Fruit fly (Drosophila melanogaster) whole organism, embryonic: ENCODE data around the gene MICU3.

Source experiments
- ATbp ChIP-seq: fragments of 200-800 bp; sonication (Bioruptor generic); optimal IDR thresholded peaks from 2 replicates; lab custom pipeline; 2017; ENCODE audit warnings: missing biosample characterization, mild to moderate bottlenecking, missing genetic modification characterization, missing genetic modification reagents
- Adf1 ChIP-seq: fragments of 200-800 bp; sonication (Bioruptor generic); IDR thresholded peaks from 2 replicates; pipeline ENCODE4 v1.3.6; 2022; ENCODE audit warnings: missing biosample characterization, missing genetic modification characterization
- Awh ChIP-seq: fragments of 200-800 bp; sonication (Bioruptor generic); IDR thresholded peaks from 2 replicates; pipeline ENCODE4, ENCODE4 v1.3.6; 2022; ENCODE audit warnings: missing biosample characterization, missing genetic modification characterization
- BEAF-32 ChIP-seq: fragments of 200-800 bp; sonication (Bioruptor generic); optimal IDR thresholded peaks from 3 replicates; lab custom pipeline; 2017; ENCODE audit warnings: missing biosample characterization, missing genetic modification characterization, mild to moderate bottlenecking, moderate library complexity, missing genetic modification reagents
- CG11695 ChIP-seq: fragments of 200-800 bp; sonication (Bioruptor generic); IDR thresholded peaks from 3 replicates; pipeline ENCODE4 v1.3.6; 2022; ENCODE audit warnings: missing biosample characterization, missing genetic modification characterization
- CG12104 ChIP-seq: fragments of 200-800 bp; sonication (Bioruptor generic); optimal IDR thresholded peaks from 3 replicates; lab custom pipeline; 2016; ENCODE audit warnings: missing biosample characterization, missing genetic modification characterization
- CG12769 ChIP-seq: fragments of 200-800 bp; sonication (Bioruptor generic); optimal IDR thresholded peaks from 2 replicates; lab custom pipeline; 2019; ENCODE audit warnings: missing biosample characterization, mild to moderate bottlenecking, missing genetic modification characterization, moderate library complexity
- CG13624 ChIP-seq: fragments of 200-800 bp; sonication (Bioruptor generic); optimal IDR thresholded peaks from 2 replicates; lab custom pipeline; 2016; ENCODE audit warnings: missing biosample characterization, missing genetic modification characterization
- CG14710 ChIP-seq: fragments of 200-800 bp; sonication (Bioruptor generic); optimal IDR thresholded peaks from 3 replicates; lab custom pipeline; 2019; ENCODE audit warnings: missing biosample characterization, mild to moderate bottlenecking, missing genetic modification characterization, moderate library complexity
- CG14860 ChIP-seq: fragments of 200-800 bp; sonication (Bioruptor generic); IDR thresholded peaks from 3 replicates; pipeline ENCODE4 v1.3.6; 2022; ENCODE audit warnings: missing biosample characterization, missing genetic modification characterization; ENCODE audit not compliant: partially characterized antibody
- CG16779 ChIP-seq: fragments of 200-800 bp; sonication (Bioruptor generic); IDR thresholded peaks from 2 replicates; pipeline ENCODE4 v1.3.6; 2022; ENCODE audit warnings: missing biosample characterization, missing genetic modification characterization
- CG17385 ChIP-seq: fragments of 200-800 bp; sonication (Bioruptor generic); optimal IDR thresholded peaks from 3 replicates; lab custom pipeline; 2018; ENCODE audit warnings: missing biosample characterization, mild to moderate bottlenecking, missing genetic modification characterization
- CG18599 ChIP-seq: fragments of 200-800 bp; sonication (Bioruptor generic); optimal IDR thresholded peaks from 3 replicates; lab custom pipeline; 2017; ENCODE audit warnings: missing biosample characterization, missing genetic modification characterization, mild to moderate bottlenecking, moderate library complexity, missing genetic modification reagents
- CG18619 ChIP-seq: fragments of 200-800 bp; sonication (Bioruptor generic); optimal IDR thresholded peaks from 3 replicates; lab custom pipeline; 2017; ENCODE audit warnings: missing biosample characterization, mild to moderate bottlenecking, missing genetic modification characterization
- CG2199 ChIP-seq: fragments of 200-800 bp; sonication (Bioruptor generic); IDR thresholded peaks from 3 replicates; pipeline ENCODE4 v1.3.6; 2022; ENCODE audit warnings: missing biosample characterization, missing genetic modification characterization
- CG3995 ChIP-seq: fragments of 200-800 bp; sonication (Bioruptor generic); optimal IDR thresholded peaks from 3 replicates; lab custom pipeline; 2016; ENCODE audit warnings: missing biosample characterization, missing genetic modification characterization
- CG42726 ChIP-seq: fragments of 200-800 bp; sonication (Bioruptor generic); IDR thresholded peaks from 2 replicates; pipeline ENCODE4 v1.3.6; 2022; ENCODE audit warnings: missing biosample characterization, missing genetic modification characterization; ENCODE audit not compliant: partially characterized antibody
- CG5180 ChIP-seq: fragments of 200-800 bp; sonication (Bioruptor generic); optimal IDR thresholded peaks from 3 replicates; lab custom pipeline; 2017; ENCODE audit warnings: missing biosample characterization, missing genetic modification characterization, mild to moderate bottlenecking, moderate library complexity, missing genetic modification reagents
- CG6175 ChIP-seq: fragments of 200-800 bp; sonication (Bioruptor generic); IDR thresholded peaks from 3 replicates; pipeline ENCODE4 v1.3.6; 2022; ENCODE audit warnings: missing biosample characterization, missing genetic modification characterization
- CG6813 ChIP-seq: fragments of 200-800 bp; sonication (Bioruptor generic); optimal IDR thresholded peaks from 2 replicates; lab custom pipeline; 2017; ENCODE audit warnings: missing biosample characterization, missing genetic modification characterization, mild to moderate bottlenecking, moderate library complexity, missing genetic modification reagents
- CG7745 ChIP-seq: fragments of 200-800 bp; sonication (Bioruptor generic); optimal IDR thresholded peaks from 2 replicates; lab custom pipeline; 2018; ENCODE audit warnings: missing biosample characterization, mild to moderate bottlenecking, missing genetic modification characterization, moderate library complexity
- CG7786 ChIP-seq: fragments of 200-800 bp; sonication (Bioruptor generic); optimal IDR thresholded peaks from 2 replicates; lab custom pipeline; 2016; ENCODE audit warnings: missing biosample characterization, missing genetic modification characterization
- CG7987 ChIP-seq: fragments of 200-800 bp; sonication (Bioruptor generic); optimal IDR thresholded peaks from 2 replicates; lab custom pipeline; 2018; ENCODE audit warnings: missing biosample characterization, mild to moderate bottlenecking, missing genetic modification characterization, moderate library complexity
- CrebB ChIP-seq: fragments of 200-800 bp; sonication (Bioruptor generic); optimal IDR thresholded peaks from 3 replicates; lab custom pipeline; 2018; ENCODE audit warnings: missing biosample characterization, mild to moderate bottlenecking, missing genetic modification characterization
- Dp ChIP-seq: fragments of 200-800 bp; sonication (Bioruptor generic); optimal IDR thresholded peaks from 2 replicates; lab custom pipeline; 2018; ENCODE audit warnings: missing biosample characterization, mild to moderate bottlenecking, missing genetic modification characterization, moderate library complexity
- Ets65A ChIP-seq: fragments of 200-800 bp; sonication (Bioruptor generic); peaks from one replicate; lab custom pipeline; 2016; ENCODE audit warnings: missing biosample characterization, missing genetic modification characterization
- Fer3 ChIP-seq: fragments of 200-800 bp; sonication (Bioruptor generic); optimal IDR thresholded peaks from 2 replicates; lab custom pipeline; 2018; ENCODE audit warnings: missing biosample characterization, mild to moderate bottlenecking, missing genetic modification characterization, moderate library complexity
- Hmr ChIP-seq: fragments of 200-800 bp; sonication (Bioruptor generic); optimal IDR thresholded peaks from 3 replicates; lab custom pipeline; 2017; ENCODE audit warnings: mild to moderate bottlenecking, missing biosample characterization, missing genetic modification reagents, missing genetic modification characterization
- NFAT ChIP-seq: fragments of 200-800 bp; sonication (Bioruptor generic); IDR thresholded peaks from 2 replicates; pipeline ENCODE4 v1.3.6; 2022; ENCODE audit warnings: missing biosample characterization, missing genetic modification characterization
- Side ChIP-seq: fragments of 200-800 bp; sonication (Bioruptor generic); optimal IDR thresholded peaks from 2 replicates; lab custom pipeline; 2016; ENCODE audit warnings: missing biosample characterization, missing genetic modification characterization
- Vsx1 ChIP-seq: fragments of 200-800 bp; sonication (Bioruptor generic); optimal IDR thresholded peaks from 2 replicates; lab custom pipeline; 2017; ENCODE audit warnings: missing biosample characterization, mild to moderate bottlenecking, missing genetic modification characterization, missing genetic modification reagents
- Xrp1 ChIP-seq: fragments of 200-800 bp; sonication (Bioruptor generic); IDR thresholded peaks from 2 replicates; pipeline ENCODE4 v1.3.6; 2022; ENCODE audit warnings: missing biosample characterization, missing genetic modification characterization
- ara ChIP-seq: fragments of 200-800 bp; sonication (Bioruptor generic); IDR thresholded peaks from 2 replicates; pipeline ENCODE4 v1.3.6; 2022; ENCODE audit warnings: missing biosample characterization, missing genetic modification characterization
- chinmo ChIP-seq: fragments of 200-800 bp; sonication (Bioruptor generic); IDR thresholded peaks from 4 replicates; pipeline ENCODE4 v1.3.6; 2022; ENCODE audit warnings: missing biosample characterization, missing genetic modification characterization; ENCODE audit not compliant: partially characterized antibody
- emc ChIP-seq: fragments of 200-800 bp; sonication (Bioruptor generic); optimal IDR thresholded peaks from 2 replicates; lab custom pipeline; 2016; ENCODE audit warnings: missing biosample characterization, missing genetic modification characterization
- gro ChIP-seq: fragments of 200-800 bp; sonication (Bioruptor generic); optimal IDR thresholded peaks from 2 replicates; lab custom pipeline; 2016; ENCODE audit warnings: missing biosample characterization, missing genetic modification characterization
- her ChIP-seq: fragments of 200-800 bp; sonication (Bioruptor generic); optimal IDR thresholded peaks from 2 replicates; lab custom pipeline; 2016; ENCODE audit warnings: missing biosample characterization, missing genetic modification characterization
- ken ChIP-seq: fragments of 200-800 bp; sonication (Bioruptor generic); IDR thresholded peaks from 3 replicates; pipeline ENCODE4 v1.3.6; 2022; ENCODE audit warnings: missing biosample characterization, missing genetic modification characterization
- mirr ChIP-seq: fragments of 200-800 bp; sonication (Bioruptor generic); optimal IDR thresholded peaks from 3 replicates; lab custom pipeline; 2018; ENCODE audit warnings: missing biosample characterization, mild to moderate bottlenecking, missing genetic modification characterization
- odd ChIP-seq: fragments of 200-800 bp; sonication (Bioruptor generic); optimal IDR thresholded peaks from 2 replicates; lab custom pipeline; 2017; ENCODE audit warnings: missing biosample characterization, mild to moderate bottlenecking, missing genetic modification characterization
- otp ChIP-seq: fragments of 200-800 bp; sonication (Bioruptor generic); IDR thresholded peaks from 3 replicates; pipeline ENCODE4, ENCODE4 v1.3.6; 2022; ENCODE audit warnings: missing biosample characterization, missing genetic modification characterization
- pho ChIP-seq: fragments of 200-800 bp; sonication (Bioruptor generic); optimal IDR thresholded peaks from 2 replicates; lab custom pipeline; 2016; ENCODE audit warnings: missing biosample characterization, missing genetic modification characterization
- prd ChIP-seq, 3 experiments: fragments of >200 bp in 2 of 3; fragments of 200-800 bp in 1 of 3; sonication (Bioruptor generic) in 1 of 3; optimal IDR thresholded peaks in 2 of 3; IDR thresholded peaks in 1 of 3; 2 replicates in 2 of 3; 3 replicates in 1 of 3; pipeline versions ENCODE4 v1.3.6 to Lab custom; 2017 to 2022; ENCODE audit warnings: missing biosample characterization in 1 of 3, missing genetic modification characterization in 1 of 3
- salm ChIP-seq: fragments of 200-800 bp; sonication (Bioruptor generic); optimal IDR thresholded peaks from 2 replicates; lab custom pipeline; 2018; ENCODE audit warnings: missing biosample characterization, mild to moderate bottlenecking, missing genetic modification characterization
- schlank ChIP-seq: fragments of 200-800 bp; sonication (Bioruptor generic); optimal IDR thresholded peaks from 2 replicates; lab custom pipeline; 2018; ENCODE audit warnings: missing biosample characterization, mild to moderate bottlenecking, missing genetic modification characterization
- tup ChIP-seq: fragments of 200-800 bp; sonication (Bioruptor generic); optimal IDR thresholded peaks from 2 replicates; lab custom pipeline; 2016; ENCODE audit warnings: missing biosample characterization, mild to moderate bottlenecking, missing genetic modification characterization, moderate library complexity
- wek ChIP-seq: fragments of 200-800 bp; sonication (Bioruptor generic); optimal IDR thresholded peaks from 3 replicates; lab custom pipeline; 2018; ENCODE audit warnings: missing biosample characterization, mild to moderate bottlenecking, missing genetic modification characterization, moderate library complexity
- zfh2 ChIP-seq: fragments of 200-800 bp; sonication (Bioruptor generic); optimal IDR thresholded peaks from 2 replicates; lab custom pipeline; 2016; ENCODE audit warnings: missing biosample characterization, missing genetic modification characterization

Gene MICU3

dm6 chr3R:19858017-19858659, 11.0 kb downstream of the MICU3 start (continued):
- TF ChIP-seq CG18619 (GFP tag; lab: Kevin White, UChicago) (peak; percentile 55), CG17385 (peak; percentile 3), zfh2 (GFP tag; lab: Kevin White, UChicago) (peak; percentile 37), CG12769 (no peak), prd (optimal IDR thresholded peaks at IDR 0.05; lab: Kevin White, UChicago) (no peak), prd (GFP tag; IDR thresholded peaks at IDR 0.05; lab: Robert Waterston, UW) (no peak), Ets65A (GFP tag; lab: Kevin White, UChicago) (peak; percentile 83), Hmr (GFP tag; lab: Kevin White, UChicago) (no peak), Adf1 (GFP tag; lab: Robert Waterston, UW) (peak; percentile 44; the same call in 1 of the 2 replicates), gro (peak; percentile 8), Dp (GFP tag; lab: Kevin White, UChicago) (no peak), CG6813 (GFP tag; lab: Kevin White, UChicago) (peak; percentile 65), wek (GFP tag; lab: Kevin White, UChicago) (peak; percentile 38), schlank (tag; lab: Kevin White, UChicago) (peak; percentile 71), CG2199 (GFP tag; lab: Robert Waterston, UW) (0 out of 3 replicates have a peak, but pooled peaks have one; percentile 40), Xrp1 (GFP tag; lab: Robert Waterston, UW) (peak; percentile 46), CG12104 (GFP tag; lab: Kevin White, UChicago) (peak; percentile 14), CG14860 (GFP tag; lab: Robert Waterston, UW) (no peak), CG3995 (GFP tag; lab: Kevin White, UChicago) (peak; percentile 3), CG42726 (GFP tag; lab: Robert Waterston, UW) (no peak), odd (GFP tag; lab: Kevin White, UChicago) (peak; percentile 3), CG13624 (GFP tag; lab: Kevin White, UChicago) (peak; percentile 25), ara (0 out of 2 replicates have a peak, but pooled peaks have one; percentile 31), CG7786 (GFP tag; lab: Kevin White, UChicago) (peak; percentile 41), her (GFP tag; lab: Kevin White, UChicago) (peak; percentile 9), CrebB (tag; lab: Kevin White, UChicago) (peak; percentile 46), ATbp (GFP tag; lab: Kevin White, UChicago) (peak; percentile 67), NFAT (peak; percentile 41; the same call in 1 of the 2 replicates), Fer3 (tag; lab: Kevin White, UChicago) (no peak), CG18599 (peak; percentile 81), CG14710 (peak; percentile 5), mirr (peak; percentile 48), CG11695 (GFP tag; lab: Robert Waterston, UW) (0 out of 3 replicates have a peak, but pooled peaks have one; percentile 20), chinmo (0 out of 4 replicates have a peak, but pooled peaks have one; percentile 51), CG7745 (tag; lab: Kevin White, UChicago) (peak; percentile 44), CG7987 (GFP tag; lab: Kevin White, UChicago) (peak; percentile 31), emc (no peak), CG6175 (GFP tag; lab: Robert Waterston, UW) (no peak), Vsx1 (GFP tag; lab: Kevin White, UChicago) (peak; percentile 43), Side (GFP tag; lab: Kevin White, UChicago) (peak; percentile 43), CG5180 (GFP tag; lab: Kevin White, UChicago) (peak; percentile 31), ken (GFP tag; lab: Robert Waterston, UW) (peak; percentile 48; the same call in 1 of the 3 replicates), BEAF-32 (GFP tag; lab: Kevin White, UChicago) (no peak), CG16779 (GFP tag; lab: Robert Waterston, UW) (0 out of 2 replicates have a peak, but pooled peaks have one; percentile 8), tup (GFP tag; lab: Kevin White, UChicago) (peak; percentile 6), salm (peak; percentile 2), Awh (GFP tag; lab: Robert Waterston, UW) (peak; percentile 66), pho (GFP tag; lab: Kevin White, UChicago) (peak; percentile 37), otp (GFP tag; lab: Robert Waterston, UW) (0 out of 3 replicates have a peak, but pooled peaks have one; percentile 31)
